Worm (Caenorhabditis elegans): ENCODE data around the gene C25F9.2.

The C25F9.2 gene

DNA sequence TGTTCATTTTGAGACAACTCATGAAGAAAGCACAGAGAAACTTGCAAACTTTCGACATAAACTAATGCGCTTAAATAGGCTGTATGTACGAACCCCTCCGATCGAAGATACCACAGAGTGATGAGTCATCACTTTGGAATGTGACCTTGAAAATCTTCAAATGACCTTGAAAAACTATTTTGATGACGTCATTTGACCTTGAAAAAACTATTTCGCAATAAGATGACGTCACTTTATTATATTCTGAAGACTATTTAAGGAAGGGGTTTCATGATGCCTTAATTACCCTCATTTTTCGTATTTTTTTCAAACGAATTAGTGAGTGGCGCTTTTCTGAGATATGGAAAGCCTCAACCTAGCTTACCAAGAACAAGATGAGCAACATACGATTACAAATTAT is at the start of gene C25F9.2:
Gene C25F9.2 (plus strand): TSS at position 341 of the 400 bp plus-strand sequence.
- TF ChIP-seq mcd-1 (GFP tag; IDR thresholded peaks at IDR 0.05) (no peak), atf-7 (tag; optimal IDR thresholded peaks at IDR 0.05) (peak; percentile 57), ztf-3 (GFP tag; optimal IDR thresholded peaks at IDR 0.05) (no peak), cebp-2 (GFP tag; IDR thresholded peaks at IDR 0.05) (no peak), hmg-1.2 (GFP tag; IDR thresholded peaks at IDR 0.05) (no peak), hmg-20 (GFP tag; IDR thresholded peaks at IDR 0.05) (no peak), ztf-25 (GFP tag; IDR thresholded peaks at IDR 0.05) (no peak)

DNA sequence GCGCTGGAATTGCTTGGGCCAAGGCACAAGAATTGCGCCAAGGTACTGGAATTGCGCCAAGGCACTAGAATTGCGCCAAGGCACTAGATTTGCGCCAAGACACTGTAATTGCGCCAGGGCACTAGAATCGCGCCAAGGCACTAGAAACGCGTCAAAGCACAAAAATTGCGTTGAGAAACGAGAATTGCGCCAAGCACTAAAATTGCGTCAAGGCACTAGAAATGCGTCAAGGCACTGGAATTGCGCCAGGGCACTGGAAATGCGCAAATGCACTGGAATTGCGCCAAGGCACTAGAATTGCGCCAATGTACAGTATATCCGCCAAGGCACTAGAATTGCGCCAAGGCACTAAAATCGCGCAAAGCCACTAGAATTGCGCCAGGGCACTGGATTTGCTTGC is 49.5 kb upstream of the C25F9.2 start:
- no peak for TF ChIP-seq zfh-2 (GFP tag; conservative IDR thresholded peaks at IDR 0.05)
- peak; percentile 53 for TF ChIP-seq ztf-18 (tag; optimal IDR thresholded peaks at IDR 0.05)

DNA sequence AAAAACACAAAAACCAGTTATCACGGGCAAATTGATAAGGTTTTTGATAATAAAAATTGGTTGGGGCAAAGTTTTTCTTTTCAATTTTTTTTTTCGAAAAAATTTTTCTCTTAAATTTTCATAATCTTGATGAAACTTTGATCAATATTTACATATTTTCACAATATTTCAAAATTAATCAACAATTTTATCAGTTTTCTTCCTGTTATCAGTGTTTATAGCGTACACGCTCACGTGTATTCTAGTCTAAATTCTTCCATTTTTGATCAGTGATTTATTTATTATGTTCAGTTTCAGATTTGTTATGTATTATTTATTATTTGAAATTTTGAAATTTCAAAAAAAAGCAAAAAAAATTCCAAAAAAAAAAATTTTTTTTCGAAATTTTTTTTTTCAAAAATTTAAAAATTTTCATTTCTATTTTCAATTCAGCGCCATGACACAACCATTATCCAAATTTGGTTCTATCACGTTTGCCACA is 44.2 kb upstream of the C25F9.2 start, which contains the start of gene nceh-1:
Gene nceh-1 (plus strand): TSS at position 431 of the 481 bp plus-strand sequence.
- TF ChIP-seq ceh-40 (GFP tag; IDR thresholded peaks at IDR 0.05) (no peak), egl-18 (GFP tag; IDR thresholded peaks at IDR 0.05) (no peak), tbx-9 (tag; optimal IDR thresholded peaks at IDR 0.05; ENCODE audit: borderline replicate concordance) (no peak), gei-17 (GFP tag; optimal IDR thresholded peaks at IDR 0.05) (no peak), die-1 (tag; optimal IDR thresholded peaks at IDR 0.05) (no peak), nhr-179 (tag; optimal IDR thresholded peaks at IDR 0.05) (no peak), nhr-80 (tag; optimal IDR thresholded peaks at IDR 0.05) (no peak), zfh-2 (GFP tag; conservative IDR thresholded peaks at IDR 0.05) (no peak), snpc-4 (GFP tag; optimal IDR thresholded peaks at IDR 0.05) (no peak), snpc-4 (tag; optimal IDR thresholded peaks at IDR 0.05) (no peak)

DNA sequence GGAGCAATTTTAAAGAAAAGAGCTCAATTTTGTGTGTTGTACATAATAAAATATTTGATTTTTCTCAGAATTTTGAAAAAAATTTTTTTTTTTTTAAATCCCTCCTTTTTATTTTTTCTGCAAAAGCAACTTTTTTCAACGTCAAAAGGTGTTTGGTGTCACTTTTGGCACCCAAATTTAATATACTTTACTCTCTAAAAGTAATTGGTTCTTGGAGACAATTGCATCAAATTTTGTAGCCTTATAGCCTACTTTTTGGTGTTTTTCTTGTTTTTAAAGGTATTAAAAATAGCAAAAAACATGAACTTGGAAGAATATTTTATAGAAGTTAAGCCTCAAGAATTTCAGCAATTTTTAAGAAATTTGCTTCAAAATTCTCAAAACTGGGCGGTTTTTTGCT is 40.3 kb upstream of the C25F9.2 start, which contains the start of gene srw-84:
Gene srw-84 (plus strand): TSS at position 301 of the 400 bp plus-strand sequence.
- TF ChIP-seq rec-8 (tag; optimal IDR thresholded peaks at IDR 0.05), result no peak
- no peak for TF ChIP-seq ceh-58 (GFP tag; IDR thresholded peaks at IDR 0.05)
- no peak for TF ChIP-seq nhr-90 (tag; optimal IDR thresholded peaks at IDR 0.05)
- no peak for TF ChIP-seq B0261.1 (tag; optimal IDR thresholded peaks at IDR 0.05)
- no peak for TF ChIP-seq akir-1 (GFP tag; optimal IDR thresholded peaks at IDR 0.05)
- TF ChIP-seq pha-4 (tag; optimal IDR thresholded peaks at IDR 0.05), result no peak
- no peak for TF ChIP-seq mes-4 (tag; optimal IDR thresholded peaks at IDR 0.05)
- no peak for TF ChIP-seq unc-130 (GFP tag; optimal IDR thresholded peaks at IDR 0.05)
- TF ChIP-seq F55B11.4 (tag; optimal IDR thresholded peaks at IDR 0.05; ENCODE audit: borderline replicate concordance, insufficient read depth), result no peak
- TF ChIP-seq ceh-27 (GFP tag; optimal IDR thresholded peaks at IDR 0.05), result no peak
- TF ChIP-seq sptf-2 (GFP tag; optimal IDR thresholded peaks at IDR 0.05), result no peak
- no peak for TF ChIP-seq ztf-3 (GFP tag; optimal IDR thresholded peaks at IDR 0.05)
- no peak for TF ChIP-seq ZK185.1 (tag; optimal IDR thresholded peaks at IDR 0.05; ENCODE audit: poor library complexity, severe bottlenecking)
- TF ChIP-seq lin-26 (GFP tag; IDR thresholded peaks at IDR 0.05), result no peak

DNA sequence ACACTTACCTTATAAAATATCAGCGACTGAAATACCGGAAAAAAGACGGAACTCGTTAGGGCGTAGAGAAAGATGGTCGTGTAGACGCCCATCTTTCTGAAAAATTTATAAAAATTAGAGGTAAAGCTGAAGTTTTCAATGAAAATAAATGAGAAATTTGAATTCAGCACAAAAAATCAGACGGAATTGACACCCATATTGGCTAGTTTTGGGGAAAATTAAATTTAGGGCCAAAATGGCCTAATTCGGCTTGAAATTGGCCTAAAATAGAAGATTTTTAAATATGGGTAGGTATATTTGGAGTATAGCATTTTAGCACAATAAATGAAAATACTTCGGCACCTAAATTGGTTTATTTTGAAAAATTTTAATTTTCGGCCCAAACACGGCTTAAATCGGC is 31.2 kb upstream of the C25F9.2 start, which contains the start of gene slcr-46.2:
Gene slcr-46.2 (minus strand): TSS at position 101 of the 400 bp plus-strand sequence.
- TF ChIP-seq attf-3 (GFP tag; conservative IDR thresholded peaks at IDR 0.05), result no peak
- no peak for TF ChIP-seq hrde-1 (tag; optimal IDR thresholded peaks at IDR 0.05; ENCODE audit: borderline replicate concordance)
- no peak for TF ChIP-seq ztf-28 (GFP tag; IDR thresholded peaks at IDR 0.05)
- no peak for TF ChIP-seq attf-6 (GFP tag; IDR thresholded peaks at IDR 0.05)
- no peak for TF ChIP-seq egl-18 (GFP tag; IDR thresholded peaks at IDR 0.05)
- no peak for TF ChIP-seq F39B2.1 (GFP tag; IDR thresholded peaks at IDR 0.05)
- TF ChIP-seq F33H1.4 (GFP tag; IDR thresholded peaks at IDR 0.05), result no peak
- no peak for TF ChIP-seq ets-4 (GFP tag; optimal IDR thresholded peaks at IDR 0.05)
- no peak for TF ChIP-seq madf-3 (GFP tag; IDR thresholded peaks at IDR 0.05)
- no peak for TF ChIP-seq him-1 (tag; optimal IDR thresholded peaks at IDR 0.05)
- TF ChIP-seq C06A6.2 (GFP tag; conservative IDR thresholded peaks at IDR 0.05), result no peak
- no peak for TF ChIP-seq mxl-1 (tag; optimal IDR thresholded peaks at IDR 0.05)
- no peak for TF ChIP-seq hlh-12 (tag; optimal IDR thresholded peaks at IDR 0.05)
- TF ChIP-seq C17E4.6 (GFP tag; IDR thresholded peaks at IDR 0.05), result no peak
